Fruit fly (Drosophila melanogaster) Kc167 (cell line): Measurements from ENCODE around the gene Cyp4g15.

Experiments used
- Myc ChIP-seq: fragments of >200 bp; optimal IDR thresholded peaks from 2 replicates; lab custom pipeline; 2017; ENCODE audit warnings: missing external identifiers
- Sin3A ChIP-seq: fragments of >200 bp; optimal IDR thresholded peaks from 2 replicates; lab custom pipeline; 2018; ENCODE audit warnings: missing external identifiers
- h ChIP-seq: fragments of >200 bp; optimal IDR thresholded peaks from 3 replicates; lab custom pipeline; 2018; ENCODE audit warnings: missing external identifiers
- insv ChIP-seq: fragments of >200 bp; optimal IDR thresholded peaks from 3 replicates; lab custom pipeline; 2018; ENCODE audit warnings: missing external identifiers
- psq ChIP-seq: fragments of >200 bp; optimal IDR thresholded peaks from 2 replicates; lab custom pipeline; 2017; ENCODE audit warnings: missing external identifiers
- ttk ChIP-seq: sonication (Bioruptor generic); optimal IDR thresholded peaks from 2 replicates; lab custom pipeline; 2017; ENCODE audit warnings: missing external identifiers

Gene Cyp4g15

DNA sequence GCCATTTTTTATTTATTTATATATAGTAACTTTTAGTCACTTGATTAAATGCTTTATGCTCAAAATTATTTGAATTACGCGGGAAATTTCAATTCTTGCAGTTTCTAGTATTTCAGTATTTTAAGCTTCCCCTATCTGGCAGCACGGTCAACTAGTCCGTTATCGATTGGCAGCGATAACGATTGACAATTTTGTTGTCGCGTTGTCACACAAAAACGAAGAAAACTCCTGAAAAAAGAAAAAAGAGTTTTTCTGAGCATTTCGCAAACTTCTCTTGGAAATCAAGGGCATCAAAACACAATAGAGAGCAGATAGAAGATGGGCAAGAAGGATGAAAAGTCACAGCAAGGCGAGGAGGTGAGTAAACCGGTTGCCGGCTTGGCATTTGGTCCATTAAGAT, 8.2 kb downstream of the Cyp4g15 start, which contains the start of gene Spase25:
Gene Spase25 (plus strand): TSS at position 176 of the 400 bp plus-strand sequence.
- TF ChIP-seq h (lab: Kevin White, UChicago) (no peak), psq (no peak), insv (lab: Kevin White, UChicago) (no peak), Myc (no peak), Sin3A (lab: Kevin White, UChicago) (no peak), ttk (lab: Kevin White, UChicago) (no peak)

DNA sequence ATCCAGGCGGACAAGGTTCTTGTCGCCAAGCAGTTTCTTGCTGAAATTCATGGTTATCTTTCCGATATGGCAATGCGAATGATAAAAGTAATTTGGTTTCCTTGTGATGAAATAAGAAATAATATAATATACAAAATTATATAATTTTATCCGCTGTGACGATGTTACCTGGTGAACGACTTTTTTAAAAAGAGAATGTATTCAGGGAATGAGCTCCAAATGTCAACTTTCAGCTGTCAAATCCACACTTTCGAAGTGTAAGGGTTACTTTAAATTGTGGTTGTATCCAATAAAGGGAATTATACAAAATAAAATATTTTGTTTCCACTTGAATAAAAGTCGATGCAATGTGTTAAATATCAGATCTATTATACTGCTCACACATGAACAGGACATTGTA, 14.6 kb downstream of the Cyp4g15 start, which contains the start of gene CG33235:
Gene CG33235 (minus strand): TSS at position 101 of the 400 bp plus-strand sequence.
- TF ChIP-seq Sin3A (lab: Kevin White, UChicago) (no peak), insv (lab: Kevin White, UChicago) (no peak), ttk (lab: Kevin White, UChicago) (no peak), psq (no peak), h (lab: Kevin White, UChicago) (no peak), Myc (no peak)

DNA sequence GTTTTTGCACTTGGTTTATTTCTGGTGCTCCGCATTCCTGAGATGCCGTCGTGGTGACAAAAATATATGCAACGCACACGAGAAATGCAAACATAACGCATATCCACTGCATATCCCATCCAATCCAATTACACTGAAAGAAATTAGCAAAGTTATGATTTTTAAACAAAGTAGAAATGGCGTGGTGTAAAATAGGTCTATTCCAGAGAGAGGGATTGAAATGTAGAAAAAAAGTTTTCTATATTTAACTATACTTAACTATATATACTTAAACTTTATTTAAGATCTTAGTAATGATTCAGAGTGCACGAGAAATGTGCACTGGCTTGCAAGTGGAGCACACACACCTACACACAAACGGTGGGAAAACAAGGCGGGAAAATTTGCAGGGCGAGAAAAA, 15.3 kb downstream of the Cyp4g15 start:
- TF ChIP-seq psq (no peak), h (lab: Kevin White, UChicago) (no peak), insv (lab: Kevin White, UChicago) (no peak), Sin3A (lab: Kevin White, UChicago) (no peak), ttk (lab: Kevin White, UChicago) (no peak), Myc (no peak)

DNA sequence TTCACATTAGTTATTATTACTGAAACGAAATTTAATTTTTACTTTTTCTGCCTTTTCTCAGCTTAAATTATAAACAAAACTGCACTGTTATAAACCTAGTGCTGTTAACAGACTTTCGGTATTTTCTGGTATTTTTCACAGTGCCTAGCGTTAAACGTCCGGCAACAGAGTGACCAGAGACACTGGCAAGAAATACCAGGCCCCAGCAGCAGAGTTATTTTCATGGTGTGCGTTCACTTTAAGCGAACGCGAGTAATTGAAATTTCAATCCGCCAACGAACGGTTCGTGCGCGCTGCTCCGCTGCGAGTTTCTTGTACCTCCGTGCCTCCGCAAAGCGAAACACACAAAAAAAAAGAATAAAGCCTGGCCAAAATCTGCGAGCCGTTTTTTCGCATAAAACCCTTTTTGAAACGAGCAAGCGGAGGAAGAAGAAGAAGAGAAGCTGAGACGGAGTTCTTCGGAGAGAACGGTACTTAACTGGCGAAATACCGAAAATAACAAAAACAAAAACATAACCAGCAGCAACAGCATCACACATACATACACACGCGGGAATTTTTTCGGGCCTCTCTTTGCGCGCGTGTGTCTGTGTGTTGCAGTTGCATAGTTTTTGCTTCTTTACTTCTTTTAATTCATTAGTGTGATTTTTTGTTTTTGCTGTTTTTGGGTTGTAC, 16.2 kb downstream of the Cyp4g15 start, which contains the start of gene Drak:
Gene Drak (plus strand): TSS at position 220 of the 675 bp plus-strand sequence.
- no peak for TF ChIP-seq ttk (lab: Kevin White, UChicago)
- no peak for TF ChIP-seq insv (lab: Kevin White, UChicago)
- TF ChIP-seq psq: no peak
- TF ChIP-seq Sin3A (lab: Kevin White, UChicago): no peak
- no peak for TF ChIP-seq Myc
- TF ChIP-seq h (lab: Kevin White, UChicago): no peak

DNA sequence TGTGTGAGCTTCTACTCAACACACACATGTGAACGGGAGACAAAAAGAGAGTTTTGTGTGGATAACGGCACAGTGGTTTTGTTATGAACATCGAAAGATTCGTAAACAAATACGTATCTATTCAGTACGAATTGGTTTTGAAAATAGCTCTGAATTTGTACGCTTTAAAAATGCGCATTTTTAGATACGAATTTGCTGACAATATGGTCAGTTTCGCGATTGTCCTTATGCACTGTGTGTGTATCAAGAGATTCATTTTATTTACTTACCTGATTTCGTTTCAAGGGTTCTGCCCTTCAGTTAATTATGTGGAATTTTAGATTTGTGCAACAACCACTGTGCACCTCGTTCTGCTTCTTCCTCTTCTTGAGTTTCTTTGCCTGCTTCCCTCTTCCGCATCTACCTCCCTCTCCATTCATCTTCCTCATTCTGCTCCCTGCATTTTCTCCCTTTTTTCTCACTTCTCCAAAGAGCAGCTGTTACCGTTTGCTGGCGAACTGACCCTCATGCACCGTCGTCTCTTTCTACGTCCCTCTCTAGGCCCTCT, 17.9 kb downstream of the Cyp4g15 start:
- TF ChIP-seq h (lab: Kevin White, UChicago) (no peak), psq (no peak), Myc (no peak), Sin3A (lab: Kevin White, UChicago) (no peak), insv (lab: Kevin White, UChicago) (no peak), ttk (lab: Kevin White, UChicago) (no peak)

DNA sequence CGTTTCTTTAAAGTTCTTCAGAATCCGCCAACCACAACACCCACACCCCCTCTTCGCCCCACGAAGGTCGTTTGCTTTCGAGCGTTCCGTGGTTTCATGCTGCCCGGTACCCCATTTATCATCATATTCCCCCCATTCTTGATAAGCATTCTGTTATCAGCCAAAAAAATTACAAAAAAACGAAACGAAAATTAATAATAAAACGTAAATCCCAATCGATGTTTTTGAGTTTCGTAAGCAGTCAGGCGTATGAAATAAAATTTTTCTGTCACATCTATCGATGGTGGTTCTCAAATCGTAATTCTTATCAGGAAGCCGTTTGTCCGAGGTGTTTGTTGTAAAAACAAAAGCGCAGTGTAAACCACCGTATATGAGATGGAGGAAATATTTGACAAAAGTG, 18.6 kb downstream of the Cyp4g15 start:
- TF ChIP-seq ttk (lab: Kevin White, UChicago) (no peak), Sin3A (lab: Kevin White, UChicago) (no peak), Myc (no peak), insv (lab: Kevin White, UChicago) (no peak), psq (no peak), h (lab: Kevin White, UChicago) (no peak)

DNA sequence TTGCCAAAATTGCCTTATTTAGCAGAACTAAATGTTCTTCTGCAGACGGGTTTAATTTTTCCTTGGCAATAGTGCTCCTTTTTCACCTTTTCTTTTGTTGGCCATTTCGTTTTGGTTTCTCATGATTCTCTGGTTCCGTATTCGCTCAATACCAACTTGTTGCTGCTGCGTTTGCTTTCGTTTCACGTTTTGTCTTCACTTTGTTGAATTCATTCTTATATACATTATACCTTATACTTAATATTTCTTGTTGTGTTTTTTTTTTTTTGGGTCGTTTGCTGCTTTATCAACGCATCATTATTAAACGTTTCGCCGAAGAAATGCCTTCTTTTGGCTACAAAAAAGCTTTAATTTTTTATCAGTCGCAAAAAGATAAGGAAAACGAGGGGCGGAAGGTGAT, 19.4 kb downstream of the Cyp4g15 start:
- TF ChIP-seq ttk (lab: Kevin White, UChicago) (no peak), Sin3A (lab: Kevin White, UChicago) (no peak), psq (no peak), h (lab: Kevin White, UChicago) (no peak), Myc (no peak), insv (lab: Kevin White, UChicago) (no peak)

DNA sequence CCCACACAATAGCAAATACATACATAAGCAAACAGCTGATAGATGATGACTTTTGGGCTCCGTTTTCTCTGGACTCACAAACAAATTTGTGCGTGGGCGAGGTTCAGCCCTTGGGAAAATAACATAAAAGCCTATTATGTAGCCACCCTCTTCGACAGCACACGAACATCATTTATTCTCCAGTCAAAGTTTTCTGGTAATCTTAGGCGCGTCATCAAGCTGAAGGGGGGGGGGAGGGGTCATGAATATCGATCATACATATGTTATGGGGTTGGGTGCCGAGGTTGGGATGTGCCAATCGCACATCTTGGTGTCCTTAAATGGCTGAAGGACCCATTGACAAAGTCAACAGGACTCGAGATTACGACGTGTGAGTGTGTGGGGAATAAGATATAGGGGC, 21.3 kb downstream of the Cyp4g15 start:
- TF ChIP-seq h (lab: Kevin White, UChicago) (no peak), Myc (no peak), Sin3A (lab: Kevin White, UChicago) (no peak), insv (lab: Kevin White, UChicago) (no peak), ttk (lab: Kevin White, UChicago) (no peak), psq (no peak)

DNA sequence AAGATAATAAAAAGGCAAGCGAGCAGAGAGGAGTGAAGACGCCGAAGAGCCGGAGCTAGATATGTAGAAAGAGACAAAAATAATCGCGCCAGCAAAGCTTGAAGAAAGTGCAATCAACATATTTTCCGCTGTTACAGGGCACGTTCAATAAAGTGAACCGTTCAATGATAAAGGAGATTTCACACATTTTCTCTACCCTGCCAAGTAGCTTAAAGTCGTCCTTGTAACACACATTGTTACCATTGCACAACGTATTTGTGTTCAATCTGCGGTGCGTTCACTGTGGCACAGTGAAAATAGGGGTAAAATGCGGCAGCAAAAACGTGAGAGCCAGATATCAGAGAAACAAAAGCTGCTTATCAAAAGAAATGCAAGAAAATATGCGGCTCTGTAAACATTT, 22.6 kb downstream of the Cyp4g15 start:
- TF ChIP-seq Sin3A (lab: Kevin White, UChicago) (no peak), Myc (no peak), insv (lab: Kevin White, UChicago) (no peak), psq (no peak), ttk (lab: Kevin White, UChicago) (no peak), h (lab: Kevin White, UChicago) (no peak)

DNA sequence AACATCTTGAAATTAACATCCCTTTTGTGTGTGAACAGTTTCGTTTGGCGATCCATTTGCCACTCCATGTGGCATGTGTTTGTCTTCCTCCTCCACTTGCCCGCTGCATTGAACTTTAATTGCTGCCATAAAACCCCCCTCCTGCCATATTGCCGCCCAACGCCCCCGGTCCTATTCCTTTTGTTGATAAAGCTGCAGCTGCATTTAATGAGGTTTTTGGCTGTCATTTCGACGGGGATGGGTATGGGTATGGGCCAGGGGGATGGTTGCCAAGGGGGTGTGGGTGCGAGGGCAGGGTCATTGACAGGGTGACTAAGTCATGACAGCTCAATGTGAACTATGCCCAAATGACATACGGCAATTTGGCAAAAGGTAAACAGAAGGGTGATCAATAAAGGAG, 23.4 kb downstream of the Cyp4g15 start:
- TF ChIP-seq insv (lab: Kevin White, UChicago) (no peak), Sin3A (lab: Kevin White, UChicago) (no peak), Myc (no peak), psq (no peak), h (lab: Kevin White, UChicago) (no peak), ttk (lab: Kevin White, UChicago) (no peak)

DNA sequence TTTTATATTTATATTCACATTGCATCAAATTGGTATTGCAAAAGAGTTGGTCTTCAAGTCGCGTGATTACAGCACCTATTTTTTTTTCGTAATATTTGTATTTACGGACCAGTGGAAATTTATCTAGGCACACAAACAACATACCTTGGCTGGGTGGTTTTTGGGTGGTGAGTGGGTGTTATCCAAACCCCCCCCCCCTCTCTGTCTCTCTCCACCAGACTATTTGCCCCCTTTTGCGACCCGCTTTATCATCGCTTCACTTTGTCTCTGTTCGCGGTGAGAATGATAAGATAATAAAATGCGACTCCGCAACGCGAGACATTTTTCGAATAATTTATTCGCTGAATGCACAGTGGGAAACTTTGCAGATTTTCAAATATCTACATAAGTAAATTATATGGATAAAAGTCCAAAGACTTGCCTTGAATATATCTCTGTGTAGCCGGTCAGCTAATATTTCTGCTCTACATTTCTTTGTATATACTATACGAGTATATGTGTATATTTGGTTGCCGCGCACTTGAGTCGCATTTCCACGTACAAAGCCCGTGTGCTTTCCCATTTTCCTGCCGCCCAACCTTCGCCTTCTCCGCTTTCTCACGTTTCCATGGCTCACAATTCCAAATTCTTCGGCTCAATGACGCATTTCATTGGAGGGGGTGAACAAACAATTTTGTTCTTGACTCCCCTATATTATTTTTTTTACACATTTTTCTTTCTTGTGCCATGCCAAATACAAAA, 24.5 kb downstream of the Cyp4g15 start:
- TF ChIP-seq psq (no peak), insv (lab: Kevin White, UChicago) (no peak), Myc (no peak), ttk (lab: Kevin White, UChicago) (no peak), Sin3A (lab: Kevin White, UChicago) (no peak), h (lab: Kevin White, UChicago) (no peak)

DNA sequence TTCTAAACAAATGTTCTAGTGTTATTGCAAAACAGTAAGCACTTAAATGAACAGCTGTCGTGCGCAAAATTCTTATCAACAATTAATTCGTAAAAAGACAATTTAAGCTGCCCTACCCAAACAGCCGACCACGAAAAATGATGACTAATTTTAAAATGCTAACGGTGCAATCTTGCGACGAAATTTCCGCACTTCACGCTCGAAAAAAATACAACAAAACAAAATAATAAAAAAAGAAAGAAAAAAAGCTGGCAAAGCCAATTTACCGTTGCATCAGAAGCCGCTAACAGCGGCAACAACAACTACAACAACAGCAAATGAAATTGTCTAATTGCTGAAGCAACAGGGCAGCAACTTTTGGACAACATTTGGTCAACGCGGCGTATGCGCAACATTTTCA, 26.8 kb downstream of the Cyp4g15 start:
- TF ChIP-seq Sin3A (lab: Kevin White, UChicago) (no peak), psq (no peak), insv (lab: Kevin White, UChicago) (no peak), ttk (lab: Kevin White, UChicago) (no peak), h (lab: Kevin White, UChicago) (no peak), Myc (no peak)
